Fruit fly (Drosophila melanogaster): Measurements from ENCODE around the gene CG4042.

- TF ChIP-seq Hr51 (GFP tag; optimal IDR thresholded peaks at IDR 0.05) (no peak), CG1602 (GFP tag; optimal IDR thresholded peaks at IDR 0.05) (no peak), MTF-1 (GFP tag; optimal IDR thresholded peaks at IDR 0.05; ENCODE audit: borderline replicate concordance) (no peak), CG10274 (GFP tag; optimal IDR thresholded peaks at IDR 0.05) (no peak), repo (GFP tag; optimal IDR thresholded peaks at IDR 0.05) (no peak), CG13775 (GFP tag; optimal IDR thresholded peaks at IDR 0.05) (no peak), sd (tag; optimal IDR thresholded peaks at IDR 0.05) (no peak), abd-A (tag; optimal IDR thresholded peaks at IDR 0.05) (no peak)
Observed at dm6 chr3L:20758583-20758982, 12.7 kb downstream of the CG4042 start, which contains the start of gene CG43251.

Data from whole organism, embryonic.